Worm (Caenorhabditis elegans) whole organism, L4 larva: ENCODE data around the gene btb-5.

Experiments
- F49E8.2 ChIP-seq: sonication (generic microtip); optimal IDR thresholded peaks from 2 replicates; lab custom pipeline; 2016; ENCODE audit warnings: missing compliant biosample characterization, mild to moderate bottlenecking, missing genetic modification characterization, borderline replicate concordance
- R02D3.7 ChIP-seq: fragments of 150-350 bp; sonication (generic microtip); optimal IDR thresholded peaks from 3 replicates; lab custom pipeline; 2014; ENCODE audit warnings: missing biosample characterization, missing genetic modification characterization
- T20F7.1 ChIP-seq: fragments of 200-800 bp; sonication (Bioruptor generic); optimal IDR thresholded peaks from 2 replicates; lab custom pipeline; 2018; ENCODE audit warnings: mild to moderate bottlenecking, missing genetic modification characterization, missing compliant biosample characterization
- Y48G9A.11 ChIP-seq: fragments of 200-800 bp; sonication (Bioruptor generic); IDR thresholded peaks from 2 replicates; pipeline ENCODE4 v1.3.6; 2022; ENCODE audit warnings: missing genetic modification reagents, missing genetic modification characterization, missing compliant biosample characterization
- Y75B8A.6 ChIP-seq: fragments of 200-800 bp; sonication (Bioruptor generic); IDR thresholded peaks from 2 replicates; pipeline ENCODE4 v1.3.6; 2022; ENCODE audit warnings: missing genetic modification reagents, missing genetic modification characterization, missing compliant biosample characterization
- aha-1 ChIP-seq: fragments of 150-350 bp; peaks from one replicate; lab custom pipeline; 2014; ENCODE audit warnings: missing biosample characterization, missing genetic modification characterization
- ama-1 ChIP-seq: fragments of 150-350 bp; optimal IDR thresholded peaks from 2 replicates; lab custom pipeline; 2014; ENCODE audit warnings: inconsistent platforms, mixed read lengths
- ceh-28 ChIP-seq: fragments of 150-350 bp; optimal IDR thresholded peaks from 2 replicates; lab custom pipeline; 2014; ENCODE audit warnings: missing biosample characterization, missing genetic modification reagents, missing genetic modification characterization
- ceh-32 ChIP-seq: sonication (generic microtip); optimal IDR thresholded peaks from 2 replicates; lab custom pipeline; 2016; ENCODE audit warnings: mild to moderate bottlenecking, missing genetic modification characterization, missing compliant biosample characterization; ENCODE audit not compliant: poor library complexity
- ceh-44 ChIP-seq: fragments of 200-800 bp; sonication (Bioruptor generic); IDR thresholded peaks from 2 replicates; pipeline ENCODE4 v1.3.6; 2022; ENCODE audit warnings: missing genetic modification reagents, missing genetic modification characterization, missing compliant biosample characterization
- ceh-82 ChIP-seq: sonication (generic microtip); optimal IDR thresholded peaks from 2 replicates; lab custom pipeline; 2017; ENCODE audit warnings: missing biosample characterization, missing genetic modification characterization
- ces-1 ChIP-seq: fragments of 150-350 bp; sonication (generic microtip); optimal IDR thresholded peaks from 4 replicates; lab custom pipeline; 2014; ENCODE audit warnings: missing biosample characterization, missing genetic modification reagents, missing genetic modification characterization
- ctbp-1 ChIP-seq: fragments of 200-800 bp; sonication (Bioruptor generic); IDR thresholded peaks from 2 replicates; pipeline ENCODE4 v1.3.6; 2022; ENCODE audit warnings: missing genetic modification reagents, missing genetic modification characterization, missing compliant biosample characterization
- daf-12 ChIP-seq: fragments of 150-350 bp; optimal IDR thresholded peaks from 2 replicates; lab custom pipeline; 2014; ENCODE audit warnings: missing biosample characterization, missing genetic modification reagents, missing genetic modification characterization
- daf-16 ChIP-seq, 3 experiments: sonication (generic microtip); optimal IDR thresholded peaks; 2 replicates each; lab custom pipeline; 2016 to 2017; ENCODE audit warnings: missing genetic modification characterization in 3 of 3, missing genetic modification reagents in 3 of 3, mild to moderate bottlenecking in 2 of 3, missing compliant biosample characterization in 2 of 3, missing biosample characterization in 1 of 3, moderate library complexity in 1 of 3
- daf-19 ChIP-seq: fragments of 200-800 bp; sonication (Bioruptor generic); conservative IDR thresholded peaks from 2 replicates; pipeline ENCODE4 v1.3.6; 2022; ENCODE audit warnings: missing genetic modification characterization, missing compliant biosample characterization
- dmd-9 ChIP-seq: fragments of 200-800 bp; sonication (Bioruptor generic); IDR thresholded peaks from 2 replicates; pipeline ENCODE4 v1.3.6; 2022; ENCODE audit warnings: missing genetic modification reagents, missing genetic modification characterization, missing compliant biosample characterization
- dpl-1 ChIP-seq: fragments of 150-350 bp; optimal IDR thresholded peaks from 2 replicates; lab custom pipeline; 2014; ENCODE audit warnings: missing biosample characterization, missing genetic modification reagents, missing genetic modification characterization
- dve-1 ChIP-seq: sonication (generic microtip); optimal IDR thresholded peaks from 2 replicates; lab custom pipeline; 2017; ENCODE audit warnings: antibody characterized with exemption, mild to moderate bottlenecking, missing genetic modification characterization, missing compliant biosample characterization; ENCODE audit not compliant: insufficient read depth
- fkh-10 ChIP-seq: fragments of 150-350 bp; optimal IDR thresholded peaks from 2 replicates; lab custom pipeline; 2014; ENCODE audit warnings: missing biosample characterization, missing genetic modification reagents, missing genetic modification characterization
- hif-1 ChIP-seq, 2 experiments: sonication (generic microtip); optimal IDR thresholded peaks; 2 replicates each; lab custom pipeline; 2016 to 2017; ENCODE audit warnings: missing compliant biosample characterization in 2 of 2, missing genetic modification characterization in 2 of 2, missing genetic modification reagents in 2 of 2, missing genotype in 2 of 2, mild to moderate bottlenecking in 1 of 2
- hlh-11 ChIP-seq: fragments of 200-800 bp; sonication (Bioruptor generic); optimal IDR thresholded peaks from 2 replicates; lab custom pipeline; 2018; ENCODE audit warnings: mild to moderate bottlenecking, missing genetic modification characterization, missing compliant biosample characterization
- hlh-30 ChIP-seq: sonication (generic microtip); optimal IDR thresholded peaks from 2 replicates; lab custom pipeline; 2017; ENCODE audit warnings: antibody characterized with exemption, mild to moderate bottlenecking, missing genetic modification characterization, missing compliant biosample characterization; ENCODE audit not compliant: insufficient read depth
- hmg-1.1 ChIP-seq: fragments of 200-800 bp; sonication (Bioruptor generic); IDR thresholded peaks from 2 replicates; pipeline ENCODE4 v1.3.6; 2022; ENCODE audit warnings: missing genetic modification reagents, missing genetic modification characterization, missing compliant biosample characterization
- lin-13 ChIP-seq: fragments of 150-350 bp; optimal IDR thresholded peaks from 2 replicates; lab custom pipeline; 2014; ENCODE audit warnings: missing biosample characterization, missing genetic modification reagents, missing genetic modification characterization
- lin-38 ChIP-seq: fragments of 200-800 bp; sonication (Bioruptor generic); IDR thresholded peaks from 2 replicates; pipeline ENCODE4 v1.3.6; 2022; ENCODE audit warnings: missing genetic modification reagents, missing genetic modification characterization, missing compliant biosample characterization
- lir-3 ChIP-seq: sonication (generic microtip); optimal IDR thresholded peaks from 2 replicates; lab custom pipeline; 2016; ENCODE audit warnings: mild to moderate bottlenecking, missing genetic modification characterization, missing compliant biosample characterization
- lsy-2 ChIP-seq, 2 experiments: fragments of 150-350 bp in 1 of 2; sonication (generic microtip) in 1 of 2; optimal IDR thresholded peaks; 2 replicates each; lab custom pipeline; 2014 to 2017; ENCODE audit warnings: missing biosample characterization in 2 of 2, missing genetic modification characterization in 2 of 2
- mep-1 ChIP-seq: fragments of 150-350 bp; sonication (generic microtip); optimal IDR thresholded peaks from 3 replicates; lab custom pipeline; 2014; ENCODE audit warnings: missing biosample characterization, missing genetic modification characterization
- mes-2 ChIP-seq: sonication (generic microtip); optimal IDR thresholded peaks from 2 replicates; lab custom pipeline; 2016; ENCODE audit warnings: missing genotype, mild to moderate bottlenecking, missing genetic modification characterization, missing compliant biosample characterization; ENCODE audit not compliant: poor library complexity, severe bottlenecking
- nhr-11 ChIP-seq: fragments of 150-350 bp; optimal IDR thresholded peaks from 2 replicates; lab custom pipeline; 2014; ENCODE audit warnings: missing biosample characterization, missing genetic modification characterization
- nhr-41 ChIP-seq: fragments of 200-800 bp; sonication (Bioruptor generic); IDR thresholded peaks from 2 replicates; pipeline ENCODE4 v1.3.6; 2022; ENCODE audit warnings: missing genetic modification reagents, missing genetic modification characterization, missing compliant biosample characterization
- nhr-6 ChIP-seq: fragments of 150-350 bp; optimal IDR thresholded peaks from 2 replicates; lab custom pipeline; 2014; ENCODE audit warnings: missing biosample characterization, missing genetic modification characterization
- nhr-76 ChIP-seq: fragments of 150-350 bp; optimal IDR thresholded peaks from 2 replicates; lab custom pipeline; 2014; ENCODE audit warnings: missing biosample characterization, missing genetic modification characterization
- nhr-77 ChIP-seq: fragments of 150-350 bp; optimal IDR thresholded peaks from 2 replicates; lab custom pipeline; 2014; ENCODE audit warnings: missing biosample characterization, missing genetic modification characterization
- pha-4 ChIP-seq, 2 experiments: fragments of 150-350 bp in 1 of 2; fragments of 200-800 bp in 1 of 2; sonication (Bioruptor generic) in 1 of 2; IDR thresholded peaks in 1 of 2; optimal IDR thresholded peaks in 1 of 2; 2 replicates each; pipeline versions ENCODE4 v1.3.6 to Lab custom; 2014 to 2022; ENCODE audit warnings: missing genetic modification characterization in 2 of 2, missing genetic modification reagents in 2 of 2, missing biosample characterization in 1 of 2, missing compliant biosample characterization in 1 of 2
- php-3 ChIP-seq: fragments of 200-800 bp; sonication (Bioruptor generic); IDR thresholded peaks from 2 replicates; pipeline ENCODE4 v1.3.6; 2022; ENCODE audit warnings: missing genetic modification reagents, missing genetic modification characterization, missing compliant biosample characterization
- rbr-2 ChIP-seq: sonication (generic microtip); optimal IDR thresholded peaks from 2 replicates; lab custom pipeline; 2016; ENCODE audit warnings: missing genotype, missing genetic modification characterization, missing compliant biosample characterization
- sdz-12 ChIP-seq: fragments of 200-800 bp; sonication (Bioruptor generic); optimal IDR thresholded peaks from 2 replicates; lab custom pipeline; 2018; ENCODE audit warnings: mild to moderate bottlenecking, missing genetic modification characterization, missing compliant biosample characterization
- unc-130 ChIP-seq: sonication (generic microtip); optimal IDR thresholded peaks from 2 replicates; lab custom pipeline; 2016; ENCODE audit warnings: missing genetic modification reagents, missing genetic modification characterization, missing compliant biosample characterization
- unc-62 ChIP-seq, 3 experiments: fragments of 150-350 bp in 1 of 3; sonication (generic microtip); optimal IDR thresholded peaks in 2 of 3; peaks in 1 of 3; 1 replicate in 1 of 3; 2 replicates in 2 of 3; lab custom pipeline; 2014 to 2017; ENCODE audit warnings: missing biosample characterization in 3 of 3, missing genetic modification characterization in 3 of 3, missing genetic modification reagents in 3 of 3, missing genotype in 1 of 3
- zfp-2 ChIP-seq: sonication (generic microtip); optimal IDR thresholded peaks from 2 replicates; lab custom pipeline; 2016; ENCODE audit warnings: mild to moderate bottlenecking, missing genetic modification characterization, missing compliant biosample characterization
- zfp-3 ChIP-seq: fragments of 200-800 bp; sonication (Bioruptor generic); conservative IDR thresholded peaks from 2 replicates; pipeline ENCODE4 v1.3.6; 2022; ENCODE audit warnings: missing genetic modification reagents, missing genetic modification characterization, missing compliant biosample characterization
- zip-2 ChIP-seq: fragments of 150-350 bp; optimal IDR thresholded peaks from 2 replicates; lab custom pipeline; 2014; ENCODE audit warnings: missing biosample characterization, missing genetic modification characterization

Gene btb-5

DNA sequence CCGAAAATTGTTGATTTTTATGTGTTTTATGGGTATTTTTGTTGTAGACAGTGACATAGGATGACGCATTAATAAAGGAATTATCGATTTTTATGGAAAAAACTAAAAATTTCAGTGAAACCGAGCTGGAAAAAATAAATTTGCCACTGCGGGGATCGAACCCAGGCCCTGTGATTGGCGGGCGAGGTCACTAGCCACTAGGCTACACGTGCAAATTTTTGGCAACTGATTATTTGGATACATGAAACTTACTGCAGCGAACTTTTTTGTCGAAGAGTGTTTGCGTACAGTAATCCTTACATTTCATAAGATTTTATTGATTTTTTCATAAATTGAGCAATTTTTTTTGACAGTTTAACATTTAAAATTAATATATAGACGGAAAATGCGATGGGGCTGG is 28.2 kb upstream of the btb-5 start (continued):
- TF ChIP-seq nhr-41 (GFP tag; lab: Robert Waterston, UW): no peak
- peak; percentile 30 for TF ChIP-seq dpl-1 (GFP tag; lab: Kevin White, UChicago)
- no peak for TF ChIP-seq hif-1 (tag; optimal IDR thresholded peaks at IDR 0.05; lab: Kevin White, UChicago)
- peak in 1 of 2 experiments; percentile 68 for TF ChIP-seq lsy-2 (tag; optimal IDR thresholded peaks at IDR 0.05; lab: Kevin White, UChicago)
- 0 out of 2 replicates have a peak, but pooled peaks have one; percentile 65 for TF ChIP-seq daf-19 (GFP tag; lab: Robert Waterston, UW)
- peak; percentile 87 for TF ChIP-seq pha-4 (GFP tag; IDR thresholded peaks at IDR 0.05; lab: Robert Waterston, UW)
- TF ChIP-seq pha-4 (tag; optimal IDR thresholded peaks at IDR 0.05; lab: Kevin White, UChicago): no peak
- no peak for TF ChIP-seq zfp-2 (tag; lab: Kevin White, UChicago)
- TF ChIP-seq zip-2 (tag; lab: Kevin White, UChicago): peak; percentile 11
- peak; percentile 3; the same call in 1 of the 2 replicates for TF ChIP-seq ceh-44 (GFP tag; lab: Robert Waterston, UW)
- TF ChIP-seq R02D3.7 (tag; lab: Kevin White, UChicago): no peak
- TF ChIP-seq sdz-12 (GFP tag; lab: Kevin White, UChicago): no peak
- TF ChIP-seq ces-1 (GFP tag; lab: Kevin White, UChicago): no peak
- peak; percentile 88 for TF ChIP-seq F49E8.2
- TF ChIP-seq php-3 (GFP tag; lab: Robert Waterston, UW): peak; percentile 46; the same call in 1 of the 2 replicates
- no peak for TF ChIP-seq daf-12 (tag; lab: Kevin White, UChicago)

DNA sequence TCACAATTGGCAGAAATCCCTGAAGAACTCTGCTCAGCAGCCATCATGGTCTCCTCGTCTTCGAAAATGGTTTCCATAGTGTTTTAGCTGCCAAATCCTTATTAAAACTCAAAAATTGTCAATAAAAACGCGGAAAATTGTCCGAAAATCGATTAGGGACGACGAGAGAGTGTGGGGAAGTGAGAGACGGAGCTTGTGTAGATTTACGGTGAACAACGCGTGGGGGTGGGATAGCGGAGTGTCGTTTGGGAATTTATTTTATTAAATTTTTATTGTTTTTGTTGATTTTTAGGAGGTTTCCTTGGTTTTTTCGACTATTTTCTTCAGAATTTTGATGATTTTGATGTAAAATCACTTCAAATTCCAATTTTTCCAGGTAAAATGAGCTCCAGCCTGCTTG is 26.2 kb upstream of the btb-5 start, which contains the start of the genes F54C4.4 and mrpl-40:
F54C4.4 (minus strand) TSS at position 199 of the 400 bp plus-strand sequence.
mrpl-40 (plus strand) TSS at position 377 of the 400 bp plus-strand sequence.
- TF ChIP-seq aha-1 (tag; lab: Kevin White, UChicago) (peak; percentile 89), nhr-11 (tag; lab: Kevin White, UChicago) (peak; percentile 28), nhr-6 (tag; lab: Kevin White, UChicago) (peak; percentile 83), lir-3 (no peak), Y48G9A.11 (GFP tag; lab: Robert Waterston, UW) (peak; percentile 95), hmg-1.1 (GFP tag; lab: Robert Waterston, UW) (peak; percentile 65), mep-1 (peak; percentile 54), daf-16 (GFP tag; optimal IDR thresholded peaks at IDR 0.05; lab: Kevin White, UChicago) (no peak), daf-16 (tag; optimal IDR thresholded peaks at IDR 0.05; lab: Kevin White, UChicago) (peak; percentile 18), hlh-30 (peak; percentile 63), lin-38 (GFP tag; lab: Robert Waterston, UW) (peak; percentile 30), nhr-77 (tag; lab: Kevin White, UChicago) (peak; percentile 20), dpl-1 (GFP tag; lab: Kevin White, UChicago) (peak; percentile 63), R02D3.7 (tag; lab: Kevin White, UChicago) (peak; percentile 83), mes-2 (peak; percentile 72), ceh-82 (tag; lab: Kevin White, UChicago) (no peak), dve-1 (peak; percentile 81), ceh-44 (GFP tag; lab: Robert Waterston, UW) (no peak), nhr-41 (GFP tag; lab: Robert Waterston, UW) (no peak), lsy-2 (tag; optimal IDR thresholded peaks at IDR 0.05; lab: Kevin White, UChicago) (peak in 1 of 2 experiments; percentile 85), rbr-2 (tag; lab: Kevin White, UChicago) (peak; percentile 18), dmd-9 (GFP tag; lab: Robert Waterston, UW) (no peak), ceh-28 (tag; lab: Kevin White, UChicago) (peak; percentile 18), ctbp-1 (GFP tag; lab: Robert Waterston, UW) (no peak), T20F7.1 (GFP tag; lab: Kevin White, UChicago) (peak; percentile 98)

DNA sequence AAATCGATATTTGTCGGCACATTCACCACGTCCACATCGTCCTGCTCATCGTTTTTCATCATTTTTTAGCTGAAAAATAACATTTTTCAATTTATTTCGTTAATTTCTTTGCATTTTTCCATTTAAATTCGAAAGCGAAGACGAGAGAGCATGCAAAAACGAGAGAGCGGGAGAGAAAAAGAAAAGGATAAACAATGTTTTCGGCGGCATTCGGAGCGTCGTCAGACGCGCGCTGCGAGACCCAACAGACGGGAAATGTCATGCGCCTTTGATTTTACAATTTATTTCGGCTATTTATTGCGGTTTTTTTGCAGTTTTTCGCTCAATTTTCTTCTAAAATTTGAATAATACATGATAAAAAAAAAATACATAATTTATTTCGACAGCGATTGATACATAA is 25.4 kb upstream of the btb-5 start, which contains the start of gene attf-3:
attf-3 (minus strand) TSS at position 69 of the 400 bp plus-strand sequence.
- peak; percentile 67 for TF ChIP-seq dpl-1 (GFP tag; lab: Kevin White, UChicago)
- peak; percentile 65 for TF ChIP-seq fkh-10 (GFP tag; lab: Kevin White, UChicago)
- no peak for TF ChIP-seq zfp-3 (GFP tag; lab: Robert Waterston, UW)
- peak; percentile 85 for TF ChIP-seq lin-13 (GFP tag; lab: Kevin White, UChicago)
- TF ChIP-seq rbr-2 (tag; lab: Kevin White, UChicago): peak; percentile 39
- peak; percentile 32 for TF ChIP-seq hlh-11 (tag; lab: Kevin White, UChicago)
- no peak for TF ChIP-seq ama-1 (lab: Kevin White, UChicago)
- no peak for TF ChIP-seq zfp-2 (tag; lab: Kevin White, UChicago)
- no peak for TF ChIP-seq ceh-32
- TF ChIP-seq unc-62 (GFP tag; optimal IDR thresholded peaks at IDR 0.05 in 1 of 2; lab: Kevin White, UChicago): peak in 1 of 2 experiments; percentile 39
- TF ChIP-seq unc-62 (tag; optimal IDR thresholded peaks at IDR 0.05; lab: Kevin White, UChicago): no peak
- TF ChIP-seq nhr-76: no peak
- peak; percentile 9 for TF ChIP-seq nhr-77 (tag; lab: Kevin White, UChicago)
- TF ChIP-seq hmg-1.1 (GFP tag; lab: Robert Waterston, UW): peak; percentile 30; the same call in 1 of the 2 replicates
- TF ChIP-seq Y75B8A.6: no peak
- TF ChIP-seq unc-130: peak; percentile 81
- TF ChIP-seq lsy-2 (tag; optimal IDR thresholded peaks at IDR 0.05; lab: Kevin White, UChicago): peak in 1 of 2 experiments; percentile 87
- peak; percentile 40 for TF ChIP-seq nhr-6 (tag; lab: Kevin White, UChicago)
- TF ChIP-seq Y48G9A.11 (GFP tag; lab: Robert Waterston, UW): peak; percentile 96
